Worm (Caenorhabditis elegans) whole organism, L2 larva: Measurements from ENCODE around the gene M88.4.

Experiments used
- C34F6.9 ChIP-seq: fragments of 150-350 bp; optimal IDR thresholded peaks from 2 replicates; lab custom pipeline; 2014; ENCODE audit warnings: missing biosample characterization, missing genetic modification characterization
- F13H6.1 ChIP-seq: sonication (generic microtip); optimal IDR thresholded peaks from 2 replicates; lab custom pipeline; 2016; ENCODE audit warnings: missing genetic modification characterization, missing compliant biosample characterization
- R02D3.7 ChIP-seq: fragments of 150-350 bp; optimal IDR thresholded peaks from 2 replicates; lab custom pipeline; 2014; ENCODE audit warnings: missing biosample characterization, missing genetic modification characterization
- Y55F3AM.14 ChIP-seq: fragments of 200-800 bp; sonication (Bioruptor generic); optimal IDR thresholded peaks from 2 replicates; lab custom pipeline; 2018; ENCODE audit warnings: mild to moderate bottlenecking, missing genetic modification characterization, missing compliant biosample characterization
- ZK546.5 ChIP-seq: sonication (generic microtip); optimal IDR thresholded peaks from 2 replicates; lab custom pipeline; 2017; ENCODE audit warnings: missing biosample characterization, missing genetic modification characterization
- alr-1 ChIP-seq: fragments of 150-350 bp; optimal IDR thresholded peaks from 2 replicates; lab custom pipeline; 2014; ENCODE audit warnings: missing biosample characterization, missing genetic modification characterization
- aly-2 ChIP-seq: fragments of 150-350 bp; optimal IDR thresholded peaks from 2 replicates; lab custom pipeline; 2014; ENCODE audit warnings: missing biosample characterization, missing genetic modification characterization
- ama-1 ChIP-seq: fragments of 150-350 bp; optimal IDR thresholded peaks from 2 replicates; lab custom pipeline; 2018; ENCODE audit warnings: inconsistent platforms
- blmp-1 ChIP-seq: sonication (generic microtip); optimal IDR thresholded peaks from 2 replicates; lab custom pipeline; 2017; ENCODE audit warnings: missing genetic modification characterization, mild to moderate bottlenecking, missing compliant biosample characterization, antibody characterized with exemption, moderate library complexity; ENCODE audit not compliant: insufficient read depth
- ceh-16 ChIP-seq: fragments of 150-350 bp; optimal IDR thresholded peaks from 2 replicates; lab custom pipeline; 2014; ENCODE audit warnings: missing biosample characterization, missing genetic modification characterization
- crh-2 ChIP-seq: sonication (generic microtip); optimal IDR thresholded peaks from 2 replicates; lab custom pipeline; 2017; ENCODE audit warnings: missing biosample characterization, missing genetic modification characterization
- dmd-4 ChIP-seq: sonication (generic microtip); optimal IDR thresholded peaks from 2 replicates; lab custom pipeline; 2017; ENCODE audit warnings: missing biosample characterization, missing genetic modification characterization
- egl-27 ChIP-seq: sonication (generic microtip); optimal IDR thresholded peaks from 3 replicates; lab custom pipeline; 2017; ENCODE audit warnings: missing biosample characterization, missing genetic modification reagents, missing genetic modification characterization
- elt-1 ChIP-seq: fragments of 150-350 bp; optimal IDR thresholded peaks from 2 replicates; lab custom pipeline; 2014; ENCODE audit warnings: missing biosample characterization, missing genetic modification characterization
- elt-3 ChIP-seq: sonication (generic microtip); optimal IDR thresholded peaks from 2 replicates; lab custom pipeline; 2017; ENCODE audit warnings: missing biosample characterization, missing genetic modification characterization
- fos-1 ChIP-seq: fragments of 150-350 bp; optimal IDR thresholded peaks from 2 replicates; lab custom pipeline; 2014; ENCODE audit warnings: missing biosample characterization, missing genetic modification characterization
- gmeb-1 ChIP-seq: fragments of 150-350 bp; optimal IDR thresholded peaks from 2 replicates; lab custom pipeline; 2014; ENCODE audit warnings: missing biosample characterization, missing genetic modification characterization
- lin-11 ChIP-seq: fragments of 150-350 bp; sonication (generic microtip); optimal IDR thresholded peaks from 2 replicates; lab custom pipeline; 2014; ENCODE audit warnings: missing biosample characterization, missing genetic modification characterization, inconsistent platforms, mixed read lengths
- lin-13 ChIP-seq: fragments of 150-350 bp; optimal IDR thresholded peaks from 2 replicates; lab custom pipeline; 2014; ENCODE audit warnings: missing biosample characterization, missing genetic modification reagents, missing genetic modification characterization
- lin-39 ChIP-seq: fragments of 150-350 bp; optimal IDR thresholded peaks from 2 replicates; lab custom pipeline; 2014; ENCODE audit warnings: missing biosample characterization, missing genetic modification reagents, missing genetic modification characterization
- lsy-2 ChIP-seq, 2 experiments: fragments of 150-350 bp in 1 of 2; sonication (generic microtip) in 1 of 2; optimal IDR thresholded peaks; 2 replicates each; lab custom pipeline; 2014 to 2017; ENCODE audit warnings: missing biosample characterization in 2 of 2, missing genetic modification characterization in 2 of 2
- mab-5 ChIP-seq: fragments of 150-350 bp; optimal IDR thresholded peaks from 2 replicates; lab custom pipeline; 2014; ENCODE audit warnings: missing biosample characterization, missing genetic modification characterization
- mbf-1 ChIP-seq: sonication (generic microtip); optimal IDR thresholded peaks from 2 replicates; lab custom pipeline; 2017; ENCODE audit warnings: missing biosample characterization, missing genetic modification characterization
- mdl-1 ChIP-seq, 2 experiments: fragments of 150-350 bp in 1 of 2; sonication (generic microtip) in 1 of 2; optimal IDR thresholded peaks; 2 replicates each; lab custom pipeline; 2017; ENCODE audit warnings: missing biosample characterization in 2 of 2, missing genetic modification characterization in 2 of 2
- nhr-10 ChIP-seq: sonication (generic microtip); optimal IDR thresholded peaks from 2 replicates; lab custom pipeline; 2017; ENCODE audit warnings: missing biosample characterization, missing genetic modification characterization
- nhr-11 ChIP-seq: fragments of 150-350 bp; optimal IDR thresholded peaks from 2 replicates; lab custom pipeline; 2014; ENCODE audit warnings: missing biosample characterization, missing genetic modification characterization
- nhr-12 ChIP-seq: fragments of 150-350 bp; optimal IDR thresholded peaks from 2 replicates; lab custom pipeline; 2014; ENCODE audit warnings: missing biosample characterization, missing genetic modification characterization
- nhr-129 ChIP-seq: fragments of 150-350 bp; optimal IDR thresholded peaks from 2 replicates; lab custom pipeline; 2014; ENCODE audit warnings: missing biosample characterization, missing genetic modification characterization
- nhr-21 ChIP-seq: fragments of 150-350 bp; optimal IDR thresholded peaks from 2 replicates; lab custom pipeline; 2014; ENCODE audit warnings: missing biosample characterization, missing genetic modification characterization
- nhr-237 ChIP-seq: fragments of 150-350 bp; optimal IDR thresholded peaks from 2 replicates; lab custom pipeline; 2014; ENCODE audit warnings: missing biosample characterization, missing genetic modification characterization
- nhr-25 ChIP-seq: fragments of 150-350 bp; sonication (generic microtip); optimal IDR thresholded peaks from 3 replicates; lab custom pipeline; 2014; ENCODE audit warnings: missing biosample characterization, missing genetic modification characterization
- nhr-6 ChIP-seq: fragments of 150-350 bp; optimal IDR thresholded peaks from 2 replicates; lab custom pipeline; 2014; ENCODE audit warnings: missing biosample characterization, missing genetic modification characterization
- nhr-77 ChIP-seq: fragments of 150-350 bp; optimal IDR thresholded peaks from 2 replicates; lab custom pipeline; 2014; ENCODE audit warnings: missing biosample characterization, missing genetic modification characterization
- peb-1 ChIP-seq: fragments of 150-350 bp; optimal IDR thresholded peaks from 2 replicates; lab custom pipeline; 2014; ENCODE audit warnings: missing biosample characterization, missing genetic modification characterization
- sem-4 ChIP-seq: fragments of 150-350 bp; optimal IDR thresholded peaks from 2 replicates; lab custom pipeline; 2014; ENCODE audit warnings: missing biosample characterization, missing genetic modification reagents, missing genetic modification characterization
- skn-1 ChIP-seq: sonication (generic microtip); optimal IDR thresholded peaks from 2 replicates; lab custom pipeline; 2017; ENCODE audit warnings: missing biosample characterization, missing genetic modification characterization
- sma-3 ChIP-seq: sonication (generic microtip); optimal IDR thresholded peaks from 2 replicates; lab custom pipeline; 2016; ENCODE audit warnings: missing genetic modification reagents, missing genetic modification characterization, missing compliant biosample characterization
- sma-9 ChIP-seq, 2 experiments: fragments of 150-350 bp in 1 of 2; sonication (generic microtip) in 1 of 2; optimal IDR thresholded peaks; 2 replicates each; lab custom pipeline; 2014 to 2016; ENCODE audit warnings: missing genetic modification characterization in 2 of 2, mild to moderate bottlenecking in 1 of 2, missing biosample characterization in 1 of 2, missing compliant biosample characterization in 1 of 2, missing genetic modification reagents in 1 of 2, moderate library complexity in 1 of 2
- snpc-4 ChIP-seq: fragments of 150-350 bp; optimal IDR thresholded peaks from 2 replicates; lab custom pipeline; 2014; ENCODE audit warnings: missing biosample characterization, missing genetic modification characterization
- unc-39 ChIP-seq: fragments of 150-350 bp; optimal IDR thresholded peaks from 2 replicates; lab custom pipeline; 2014; ENCODE audit warnings: missing biosample characterization, missing genetic modification characterization
- unc-55 ChIP-seq: fragments of 150-350 bp; sonication (generic microtip); optimal IDR thresholded peaks from 3 replicates; lab custom pipeline; 2014; ENCODE audit warnings: missing biosample characterization, missing genetic modification reagents, missing genetic modification characterization
- unc-62 ChIP-seq: fragments of 150-350 bp; optimal IDR thresholded peaks from 2 replicates; lab custom pipeline; 2014; ENCODE audit warnings: missing biosample characterization, missing genetic modification reagents, missing genetic modification characterization
- zag-1 ChIP-seq: fragments of 150-350 bp; optimal IDR thresholded peaks from 2 replicates; lab custom pipeline; 2014; ENCODE audit warnings: missing biosample characterization, missing genetic modification characterization
- ztf-4 ChIP-seq: fragments of 150-350 bp; optimal IDR thresholded peaks from 2 replicates; lab custom pipeline; 2014; ENCODE audit warnings: missing biosample characterization, missing genetic modification characterization

M88.4 gene

ce11 chrIII:4548739-4549138, at the start of gene M88.4:
TSS of gene M88.4 (plus strand) at chrIII:4549039.
- no peak for TF ChIP-seq nhr-12 (tag; lab: Kevin White, UChicago)
- TF ChIP-seq dmd-4: no peak
- no peak for TF ChIP-seq egl-27 (tag; lab: Kevin White, UChicago)
- TF ChIP-seq sem-4: no peak
- TF ChIP-seq nhr-25: no peak
- TF ChIP-seq gmeb-1 (tag; lab: Kevin White, UChicago): no peak
- TF ChIP-seq nhr-6 (tag; lab: Kevin White, UChicago): no peak
- TF ChIP-seq peb-1 (tag; lab: Kevin White, UChicago): no peak

ce11 chrIII:4502559-4503240, 46.1 kb upstream of the M88.4 start:
- TF ChIP-seq blmp-1 (tag; lab: Kevin White, UChicago) (no peak), nhr-21 (peak; percentile 43), nhr-11 (tag; lab: Kevin White, UChicago) (no peak), nhr-77 (tag; lab: Kevin White, UChicago) (no peak), F13H6.1 (tag; lab: Kevin White, UChicago) (no peak), mbf-1 (no peak), unc-55 (GFP tag; lab: Kevin White, UChicago) (no peak), R02D3.7 (no peak), C34F6.9 (no peak), alr-1 (tag; lab: Kevin White, UChicago) (no peak), aly-2 (no peak), egl-27 (tag; lab: Kevin White, UChicago) (no peak), ZK546.5 (tag; lab: Kevin White, UChicago) (no peak), snpc-4 (tag; lab: Kevin White, UChicago) (no peak), sma-9 (GFP tag; optimal IDR thresholded peaks at IDR 0.05; lab: Kevin White, UChicago) (peak; percentile 66), sma-9 (tag; optimal IDR thresholded peaks at IDR 0.05; lab: Kevin White, UChicago) (no peak), crh-2 (tag; lab: Kevin White, UChicago) (peak; percentile 68), unc-39 (tag; lab: Kevin White, UChicago) (no peak), nhr-12 (tag; lab: Kevin White, UChicago) (no peak), ceh-16 (tag; lab: Kevin White, UChicago) (no peak), lin-13 (GFP tag; lab: Kevin White, UChicago) (no peak), elt-3 (tag; lab: Kevin White, UChicago) (no peak), zag-1 (no peak), unc-62 (GFP tag; lab: Kevin White, UChicago) (no peak), dmd-4 (no peak), mdl-1 (tag; optimal IDR thresholded peaks at IDR 0.05; lab: Kevin White, UChicago) (peak in 1 of 2 experiments; percentile 56), fos-1 (tag; lab: Kevin White, UChicago) (peak; percentile 89), nhr-25 (peak; percentile 43), sma-3 (GFP tag; lab: Kevin White, UChicago) (peak; percentile 38), ztf-4 (tag; lab: Kevin White, UChicago) (no peak)

- TF ChIP-seq zag-1: peak; percentile 75
- TF ChIP-seq egl-27 (tag; lab: Kevin White, UChicago): peak; percentile 14
- no peak for TF ChIP-seq skn-1 (tag; lab: Kevin White, UChicago)
- TF ChIP-seq Y55F3AM.14: peak; percentile 46
- peak; percentile 1 to 67 for TF ChIP-seq lsy-2 (tag; optimal IDR thresholded peaks at IDR 0.05; lab: Kevin White, UChicago)
- peak; percentile 36 for TF ChIP-seq sma-9 (GFP tag; optimal IDR thresholded peaks at IDR 0.05; lab: Kevin White, UChicago)
- no peak for TF ChIP-seq sma-9 (tag; optimal IDR thresholded peaks at IDR 0.05; lab: Kevin White, UChicago)
- peak; percentile 8 for TF ChIP-seq nhr-6 (tag; lab: Kevin White, UChicago)
- TF ChIP-seq ama-1 (lab: Kevin White, UChicago): no peak
- TF ChIP-seq lin-11 (tag; lab: Kevin White, UChicago): peak; percentile 18
- TF ChIP-seq elt-1 (tag; lab: Kevin White, UChicago): no peak
- peak; percentile 78 for TF ChIP-seq crh-2 (tag; lab: Kevin White, UChicago)
- peak; percentile 30 for TF ChIP-seq mab-5 (tag; lab: Kevin White, UChicago)
- TF ChIP-seq mdl-1 (tag; optimal IDR thresholded peaks at IDR 0.05; lab: Kevin White, UChicago): peak in 1 of 2 experiments; percentile 39
- peak; percentile 49 for TF ChIP-seq ztf-4 (tag; lab: Kevin White, UChicago)
- TF ChIP-seq nhr-129 (tag; lab: Kevin White, UChicago): peak; percentile 93
- TF ChIP-seq elt-3 (tag; lab: Kevin White, UChicago): no peak
- TF ChIP-seq C34F6.9: peak; percentile 86
- peak; percentile 61 for TF ChIP-seq F13H6.1 (tag; lab: Kevin White, UChicago)
- TF ChIP-seq mbf-1: no peak
- no peak for TF ChIP-seq snpc-4 (tag; lab: Kevin White, UChicago)
- peak; percentile 33 for TF ChIP-seq alr-1 (tag; lab: Kevin White, UChicago)
- TF ChIP-seq fos-1 (tag; lab: Kevin White, UChicago): peak; percentile 49
- TF ChIP-seq sem-4: no peak
- no peak for TF ChIP-seq nhr-237 (tag; lab: Kevin White, UChicago)
- TF ChIP-seq lin-39 (tag; lab: Kevin White, UChicago): peak; percentile 14
- no peak for TF ChIP-seq gmeb-1 (tag; lab: Kevin White, UChicago)
- TF ChIP-seq unc-55 (GFP tag; lab: Kevin White, UChicago): peak; percentile 83
- TF ChIP-seq nhr-10 (tag; lab: Kevin White, UChicago): no peak
Observed at ce11 chrIII:4504358-4504757, 44.5 kb upstream of the M88.4 start.
